Fruit fly (Drosophila melanogaster) whole organism, prepupa: ENCODE measurements around the gene Tet.

Source experiments
- Blimp-1 ChIP-seq: fragments of 200-800 bp; sonication (Bioruptor generic); optimal IDR thresholded peaks from 3 replicates; lab custom pipeline; 2017; ENCODE audit warnings: missing biosample characterization, missing genetic modification characterization, mild to moderate bottlenecking, moderate library complexity, missing genetic modification reagents
- CG10631 ChIP-seq: fragments of 200-800 bp; sonication (Bioruptor generic); optimal IDR thresholded peaks from 2 replicates; lab custom pipeline; 2016; ENCODE audit warnings: missing biosample characterization, missing genetic modification characterization
- CG11294 ChIP-seq: fragments of 200-800 bp; sonication (Bioruptor generic); IDR thresholded peaks from 2 replicates; pipeline ENCODE4 v1.3.6; 2022; ENCODE audit warnings: missing biosample characterization, missing genetic modification characterization
- CG11902 ChIP-seq: fragments of 200-800 bp; sonication (Bioruptor generic); optimal IDR thresholded peaks from 3 replicates; lab custom pipeline; 2016; ENCODE audit warnings: missing biosample characterization, missing genetic modification characterization
- CG16779 ChIP-seq: fragments of 200-800 bp; sonication (Bioruptor generic); optimal IDR thresholded peaks from 3 replicates; lab custom pipeline; 2017; ENCODE audit warnings: missing biosample characterization, mild to moderate bottlenecking, missing genetic modification characterization
- CG31627 ChIP-seq: fragments of 200-800 bp; sonication (Bioruptor generic); optimal IDR thresholded peaks from 3 replicates; lab custom pipeline; 2016; ENCODE audit warnings: missing biosample characterization, missing genetic modification characterization
- CG32006 ChIP-seq: fragments of 200-800 bp; sonication (Bioruptor generic); optimal IDR thresholded peaks from 3 replicates; lab custom pipeline; 2017; ENCODE audit warnings: missing biosample characterization, mild to moderate bottlenecking, missing genetic modification characterization
- CG34406 ChIP-seq: fragments of 200-800 bp; sonication (Bioruptor generic); optimal IDR thresholded peaks from 3 replicates; lab custom pipeline; 2016; ENCODE audit warnings: missing biosample characterization, missing genetic modification characterization
- CG4318 ChIP-seq: fragments of 200-800 bp; sonication (Bioruptor generic); optimal IDR thresholded peaks from 3 replicates; lab custom pipeline; 2017; ENCODE audit warnings: missing biosample characterization, mild to moderate bottlenecking, missing genetic modification characterization
- CG6163 ChIP-seq: fragments of 200-800 bp; sonication (Bioruptor generic); IDR thresholded peaks from 3 replicates; pipeline ENCODE4 v1.3.6; 2022; ENCODE audit warnings: missing biosample characterization, missing genetic modification characterization
- CG6792 ChIP-seq: fragments of 200-800 bp; sonication (Bioruptor generic); optimal IDR thresholded peaks from 3 replicates; lab custom pipeline; 2016; ENCODE audit warnings: missing biosample characterization, missing genetic modification characterization
- CG6854 ChIP-seq: fragments of 200-800 bp; sonication (Bioruptor generic); optimal IDR thresholded peaks from 2 replicates; lab custom pipeline; 2017; ENCODE audit warnings: missing biosample characterization, mild to moderate bottlenecking, missing genetic modification characterization
- CG8119 ChIP-seq: fragments of 200-800 bp; sonication (Bioruptor generic); IDR thresholded peaks from 3 replicates; pipeline ENCODE4 v1.3.6; 2022; ENCODE audit warnings: missing biosample characterization, missing genetic modification characterization
- CG8319 ChIP-seq: fragments of 200-800 bp; sonication (Bioruptor generic); optimal IDR thresholded peaks from 3 replicates; lab custom pipeline; 2016; ENCODE audit warnings: missing biosample characterization, missing genetic modification characterization
- CG8632 ChIP-seq: fragments of 200-800 bp; sonication (Bioruptor generic); optimal IDR thresholded peaks from 3 replicates; lab custom pipeline; 2016; ENCODE audit warnings: missing biosample characterization, missing genetic modification characterization
- CG9139 ChIP-seq: fragments of 200-800 bp; sonication (Bioruptor generic); optimal IDR thresholded peaks from 3 replicates; lab custom pipeline; 2017; ENCODE audit warnings: missing biosample characterization, mild to moderate bottlenecking, missing genetic modification characterization
- Eip75B ChIP-seq: fragments of 200-800 bp; sonication (Bioruptor generic); optimal IDR thresholded peaks from 3 replicates; lab custom pipeline; 2016; ENCODE audit warnings: missing biosample characterization, missing genetic modification characterization
- Eip78C ChIP-seq: fragments of 200-800 bp; sonication (Bioruptor generic); peaks from one replicate; lab custom pipeline; 2016; ENCODE audit warnings: missing biosample characterization, missing genetic modification characterization
- Eip93F ChIP-seq: fragments of 200-800 bp; sonication (Bioruptor generic); optimal IDR thresholded peaks from 2 replicates; lab custom pipeline; 2016; ENCODE audit warnings: missing biosample characterization, mild to moderate bottlenecking, missing genetic modification characterization
- Ets96B ChIP-seq: fragments of 200-800 bp; optimal IDR thresholded peaks from 2 replicates; lab custom pipeline; 2019; ENCODE audit warnings: missing biosample characterization, mild to moderate bottlenecking, missing genetic modification characterization, moderate library complexity
- Gug ChIP-seq: fragments of 200-800 bp; sonication (Bioruptor generic); IDR thresholded peaks from 2 replicates; pipeline ENCODE4 v1.3.6; 2022; ENCODE audit warnings: missing biosample characterization, missing genetic modification characterization
- Hr38 ChIP-seq: sonication (Bioruptor generic); optimal IDR thresholded peaks from 2 replicates; lab custom pipeline; 2016; ENCODE audit warnings: missing biosample characterization, missing genetic modification characterization
- Hr39 ChIP-seq: fragments of 200-800 bp; sonication (Bioruptor generic); optimal IDR thresholded peaks from 2 replicates; lab custom pipeline; 2016; ENCODE audit warnings: missing biosample characterization, missing genetic modification characterization
- Hr4 ChIP-seq: fragments of 200-800 bp; sonication (Bioruptor generic); optimal IDR thresholded peaks from 3 replicates; lab custom pipeline; 2016; ENCODE audit warnings: missing biosample characterization, missing genetic modification characterization
- OdsH ChIP-seq: fragments of 200-800 bp; sonication (Bioruptor generic); optimal IDR thresholded peaks from 3 replicates; lab custom pipeline; 2016; ENCODE audit warnings: missing biosample characterization, missing genetic modification characterization
- Smox ChIP-seq: fragments of 200-800 bp; sonication (Bioruptor generic); optimal IDR thresholded peaks from 3 replicates; lab custom pipeline; 2016; ENCODE audit warnings: missing biosample characterization, missing genetic modification characterization
- Sox102F ChIP-seq: fragments of 200-800 bp; sonication (Bioruptor generic); optimal IDR thresholded peaks from 2 replicates; lab custom pipeline; 2016; ENCODE audit warnings: missing biosample characterization, mild to moderate bottlenecking, missing genetic modification characterization
- Sox14 ChIP-seq: fragments of 200-800 bp; sonication (Bioruptor generic); optimal IDR thresholded peaks from 3 replicates; lab custom pipeline; 2016; ENCODE audit warnings: missing biosample characterization, missing genetic modification characterization
- Sox15 ChIP-seq: fragments of 200-800 bp; sonication (Bioruptor generic); optimal IDR thresholded peaks from 3 replicates; lab custom pipeline; 2016; ENCODE audit warnings: missing biosample characterization, missing genetic modification characterization
- achi ChIP-seq: fragments of 200-800 bp; sonication (Bioruptor generic); optimal IDR thresholded peaks from 3 replicates; lab custom pipeline; 2016; ENCODE audit warnings: missing biosample characterization, missing genetic modification characterization
- acj6 ChIP-seq: fragments of 200-800 bp; sonication (Bioruptor generic); optimal IDR thresholded peaks from 3 replicates; lab custom pipeline; 2016; ENCODE audit warnings: missing biosample characterization, missing genetic modification characterization
- dac ChIP-seq: fragments of 200-800 bp; sonication (Bioruptor generic); optimal IDR thresholded peaks from 2 replicates; lab custom pipeline; 2017; ENCODE audit warnings: missing biosample characterization, mild to moderate bottlenecking, missing genetic modification characterization
- eg ChIP-seq: fragments of 200-800 bp; sonication (Bioruptor generic); IDR thresholded peaks from 3 replicates; pipeline ENCODE4 v1.3.6; 2022; ENCODE audit warnings: missing biosample characterization, missing genetic modification characterization
- esn ChIP-seq: fragments of 200-800 bp; sonication (Bioruptor generic); optimal IDR thresholded peaks from 2 replicates; lab custom pipeline; 2016; ENCODE audit warnings: missing biosample characterization, mild to moderate bottlenecking, missing genetic modification characterization, moderate library complexity
- fd59A ChIP-seq: fragments of 200-800 bp; sonication (Bioruptor generic); optimal IDR thresholded peaks from 2 replicates; lab custom pipeline; 2017; ENCODE audit warnings: missing biosample characterization, mild to moderate bottlenecking, missing genetic modification characterization, missing genetic modification reagents
- fkh ChIP-seq: fragments of 200-800 bp; sonication (Bioruptor generic); optimal IDR thresholded peaks from 3 replicates; lab custom pipeline; 2017; ENCODE audit warnings: missing biosample characterization, mild to moderate bottlenecking, missing genetic modification characterization, moderate library complexity
- net ChIP-seq: fragments of 200-800 bp; sonication (Bioruptor generic); optimal IDR thresholded peaks from 3 replicates; lab custom pipeline; 2016; ENCODE audit warnings: missing biosample characterization, missing genetic modification characterization
- salr ChIP-seq, 2 experiments: fragments of 200-800 bp; sonication (Bioruptor generic); optimal IDR thresholded peaks; 3 replicates each; lab custom pipeline; 2016 to 2018; ENCODE audit warnings: missing biosample characterization in 2 of 2, missing genetic modification characterization in 2 of 2, mild to moderate bottlenecking in 1 of 2
- ss ChIP-seq, 2 experiments: fragments of 200-800 bp; sonication (Bioruptor generic); optimal IDR thresholded peaks; 2 replicates in 1 of 2; 3 replicates in 1 of 2; lab custom pipeline; 2017 to 2018; ENCODE audit warnings: mild to moderate bottlenecking in 2 of 2, missing biosample characterization in 2 of 2, missing genetic modification characterization in 2 of 2, moderate library complexity in 1 of 2
- svp ChIP-seq: fragments of 200-800 bp; sonication (Bioruptor generic); peaks from one replicate; lab custom pipeline; 2016; ENCODE audit warnings: missing biosample characterization, missing genetic modification characterization
- topi ChIP-seq: fragments of 200-800 bp; sonication (Bioruptor generic); optimal IDR thresholded peaks from 3 replicates; lab custom pipeline; 2016; ENCODE audit warnings: missing biosample characterization, missing genetic modification characterization
- vri ChIP-seq: fragments of 200-800 bp; sonication (Bioruptor generic); optimal IDR thresholded peaks from 3 replicates; lab custom pipeline; 2016; ENCODE audit warnings: missing biosample characterization, mild to moderate bottlenecking, missing genetic modification characterization

Tet gene

DNA sequence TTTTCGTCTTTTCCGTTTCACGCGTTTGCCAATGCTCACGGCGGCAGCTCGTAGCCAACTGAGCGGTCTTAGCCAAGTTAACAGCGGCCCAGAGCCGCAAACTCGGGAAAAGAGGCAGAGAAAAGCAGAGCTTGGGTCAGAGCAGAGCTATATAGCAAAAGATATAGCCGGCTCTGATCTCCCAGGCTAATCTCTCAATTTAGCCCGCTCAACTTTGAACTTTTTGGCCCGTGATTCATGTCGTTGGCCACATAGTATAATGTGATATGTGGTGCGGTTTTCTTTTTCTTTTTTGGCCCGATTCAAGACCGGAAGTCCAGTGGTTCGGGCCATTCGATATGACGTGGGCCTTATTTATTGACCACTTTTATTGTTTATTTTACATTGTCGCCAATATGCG lies 13.1 kb upstream of the Tet start, which contains the start of gene spz5:
spz5 (minus strand) TSS at position 62 of the 400 bp plus-strand sequence.
- TF ChIP-seq CG31627 (GFP tag; lab: Kevin White, UChicago) (no peak), topi (GFP tag; lab: Kevin White, UChicago) (no peak), Eip75B (GFP tag; lab: Kevin White, UChicago) (no peak), Sox102F (no peak), OdsH (GFP tag; lab: Kevin White, UChicago) (no peak), CG9139 (no peak), Hr38 (GFP tag; lab: Kevin White, UChicago) (no peak), acj6 (GFP tag; lab: Kevin White, UChicago) (no peak), Hr4 (GFP tag; lab: Kevin White, UChicago) (no peak), ss (GFP tag; optimal IDR thresholded peaks at IDR 0.05; lab: Kevin White, UChicago) (no peak), Sox15 (GFP tag; lab: Kevin White, UChicago) (no peak), CG32006 (GFP tag; lab: Kevin White, UChicago) (no peak)

DNA sequence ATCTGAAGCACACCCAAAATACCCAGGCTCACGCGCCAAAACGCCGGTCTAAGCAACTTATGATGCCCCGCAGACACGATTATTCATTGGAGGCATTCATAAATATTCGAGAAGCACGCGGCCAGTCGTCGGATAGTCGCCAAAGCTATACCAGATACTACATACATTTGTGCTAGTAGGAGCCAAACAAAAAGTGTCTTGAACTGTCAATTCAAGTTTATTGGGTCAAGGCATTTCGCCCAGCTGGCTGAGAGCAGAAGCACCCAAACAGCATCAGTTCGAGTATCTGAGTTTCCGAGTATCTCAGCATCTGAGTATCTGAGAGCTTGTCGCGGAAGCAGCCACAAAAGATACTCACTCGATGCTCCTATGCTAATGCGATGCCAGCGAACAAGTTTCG lies 9.2 kb upstream of the Tet start:
- TF ChIP-seq salr (GFP tag; optimal IDR thresholded peaks at IDR 0.05; lab: Kevin White, UChicago) (no peak), Eip75B (GFP tag; lab: Kevin White, UChicago) (no peak), topi (GFP tag; lab: Kevin White, UChicago) (no peak), Sox14 (GFP tag; lab: Kevin White, UChicago) (no peak), achi (GFP tag; lab: Kevin White, UChicago) (no peak), ss (GFP tag; optimal IDR thresholded peaks at IDR 0.05; lab: Kevin White, UChicago) (no peak), CG8319 (GFP tag; lab: Kevin White, UChicago) (no peak), Sox102F (no peak), vri (GFP tag; lab: Kevin White, UChicago) (no peak), net (GFP tag; lab: Kevin White, UChicago) (no peak), CG9139 (no peak), svp (no peak), acj6 (GFP tag; lab: Kevin White, UChicago) (no peak), CG16779 (tag; lab: Kevin White, UChicago) (no peak), Hr38 (GFP tag; lab: Kevin White, UChicago) (no peak), CG6792 (GFP tag; lab: Kevin White, UChicago) (no peak), Blimp-1 (GFP tag; lab: Kevin White, UChicago) (no peak), CG31627 (GFP tag; lab: Kevin White, UChicago) (no peak), eg (GFP tag; lab: Robert Waterston, UW) (no peak)

DNA sequence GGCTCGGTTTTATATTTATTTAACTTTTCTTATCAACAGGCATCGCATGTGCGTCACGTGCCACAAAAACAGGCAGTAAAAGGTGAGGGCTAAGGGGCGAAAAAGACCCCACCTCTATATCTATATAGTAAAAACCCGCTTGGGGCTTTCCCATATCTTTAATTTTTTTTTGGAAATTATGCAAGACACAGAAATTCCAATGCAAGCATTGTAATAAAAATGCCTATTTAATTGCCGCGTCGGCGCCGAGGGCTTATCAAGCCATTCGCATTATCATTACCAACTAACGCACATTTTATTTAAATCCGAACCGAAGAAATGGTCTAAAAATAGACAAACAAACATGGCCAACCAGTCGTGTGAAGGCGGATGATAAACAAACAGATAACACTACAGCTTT lies 8.4 kb upstream of the Tet start:
- no peak for TF ChIP-seq CG8319 (GFP tag; lab: Kevin White, UChicago)
- TF ChIP-seq, all 60 proteins: peak for 0

DNA sequence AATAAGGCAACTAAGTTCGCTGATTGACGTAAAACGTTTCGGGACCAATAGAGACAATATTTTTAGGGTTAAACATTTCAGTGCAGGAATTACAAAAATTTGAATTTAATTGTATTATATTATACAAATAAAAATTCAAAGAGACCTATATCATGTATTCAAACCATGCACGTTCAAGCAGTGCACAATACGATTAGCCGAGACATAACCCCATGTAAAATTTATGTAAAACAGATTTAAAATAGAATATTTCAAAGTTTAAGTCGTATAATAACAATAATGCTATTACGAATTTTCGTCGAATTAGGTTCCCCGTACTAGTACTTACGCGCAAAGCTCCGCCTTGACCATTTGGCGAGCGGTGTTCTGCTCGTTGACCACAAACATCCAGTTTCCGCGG lies 6.6 kb upstream of the Tet start:
- TF ChIP-seq CG10631 (GFP tag; lab: Kevin White, UChicago) (no peak), Sox14 (GFP tag; lab: Kevin White, UChicago) (no peak), CG6163 (GFP tag; lab: Robert Waterston, UW) (no peak), dac (no peak), fd59A (GFP tag; lab: Kevin White, UChicago) (no peak), Smox (no peak), CG6854 (GFP tag; lab: Kevin White, UChicago) (no peak), OdsH (GFP tag; lab: Kevin White, UChicago) (no peak), CG32006 (GFP tag; lab: Kevin White, UChicago) (no peak), CG8119 (no peak), acj6 (GFP tag; lab: Kevin White, UChicago) (no peak)

DNA sequence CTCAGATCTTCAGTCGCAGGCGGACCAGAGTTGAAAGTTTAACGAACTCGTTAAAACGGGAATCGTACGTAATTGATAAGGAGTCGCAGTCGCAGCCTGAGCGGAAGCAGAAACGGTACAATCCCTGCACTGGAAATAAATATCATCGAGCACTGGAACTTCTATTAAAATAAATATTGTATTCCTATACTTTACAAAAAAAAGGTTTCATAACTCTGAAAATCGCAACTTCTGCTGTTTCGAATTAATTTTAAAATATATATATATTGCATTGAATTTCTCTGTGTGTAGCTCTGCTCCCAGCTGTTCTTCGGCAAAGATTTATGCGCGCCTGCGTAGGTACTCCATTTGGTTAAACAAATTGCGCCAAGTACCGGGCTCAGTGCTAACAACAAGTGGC lies 5.4 kb upstream of the Tet start:
- no peak for TF ChIP-seq fkh (GFP tag; lab: Kevin White, UChicago)
- no peak for TF ChIP-seq CG6854 (GFP tag; lab: Kevin White, UChicago)
- no peak for TF ChIP-seq ss (GFP tag; optimal IDR thresholded peaks at IDR 0.05; lab: Kevin White, UChicago)
- TF ChIP-seq svp: peak; percentile 79
- TF ChIP-seq Gug (GFP tag; lab: Robert Waterston, UW): no peak
- no peak for TF ChIP-seq Eip93F (GFP tag; lab: Kevin White, UChicago)
- no peak for TF ChIP-seq CG8632 (GFP tag; lab: Kevin White, UChicago)
- peak; percentile 3 for TF ChIP-seq Hr39 (GFP tag; lab: Kevin White, UChicago)
- TF ChIP-seq eg (GFP tag; lab: Robert Waterston, UW): no peak
- TF ChIP-seq CG11294 (GFP tag; lab: Robert Waterston, UW): no peak
- TF ChIP-seq net (GFP tag; lab: Kevin White, UChicago): no peak
- no peak for TF ChIP-seq dac
- 0 out of 3 replicates have a peak, but pooled peaks have one; percentile 24 for TF ChIP-seq CG6163 (GFP tag; lab: Robert Waterston, UW)
- no peak for TF ChIP-seq CG34406
- TF ChIP-seq CG4318 (GFP tag; lab: Kevin White, UChicago): no peak
- TF ChIP-seq Eip78C (GFP tag; lab: Kevin White, UChicago): peak; percentile 72
- TF ChIP-seq Ets96B (tag; lab: Kevin White, UChicago): no peak
- no peak for TF ChIP-seq salr (GFP tag; optimal IDR thresholded peaks at IDR 0.05; lab: Kevin White, UChicago)
- no peak for TF ChIP-seq CG11902
- TF ChIP-seq CG9139: no peak
- TF ChIP-seq fd59A (GFP tag; lab: Kevin White, UChicago): no peak
- TF ChIP-seq Smox: peak; percentile 53
- TF ChIP-seq esn: peak; percentile 10
